Fruit fly (Drosophila melanogaster) whole organism, embryonic: Measurements from ENCODE around the gene CG6659.

Source experiments
- Abd-B ChIP-seq: fragments of 200-800 bp; sonication (Bioruptor generic); optimal IDR thresholded peaks from 2 replicates; lab custom pipeline; 2018; ENCODE audit warnings: missing biosample characterization, mild to moderate bottlenecking, missing genetic modification characterization, moderate library complexity
- Atf6 ChIP-seq: fragments of 200-800 bp; sonication (Bioruptor generic); IDR thresholded peaks from 2 replicates; pipeline ENCODE4 v1.3.6; 2022; ENCODE audit warnings: missing biosample characterization, missing genetic modification characterization
- CG10321 ChIP-seq: fragments of 200-800 bp; sonication (Bioruptor generic); IDR thresholded peaks from 2 replicates; pipeline ENCODE4 v1.3.6; 2022; ENCODE audit warnings: missing biosample characterization, missing genetic modification characterization
- CG10565 ChIP-seq: fragments of 200-800 bp; sonication (Bioruptor generic); optimal IDR thresholded peaks from 3 replicates; lab custom pipeline; 2016; ENCODE audit warnings: missing biosample characterization, mild to moderate bottlenecking, missing genetic modification characterization
- CG11696 ChIP-seq: fragments of 200-800 bp; sonication (Bioruptor generic); IDR thresholded peaks from 2 replicates; pipeline ENCODE4 v1.3.6; 2022; ENCODE audit warnings: missing biosample characterization, missing genetic modification characterization
- CG12299 ChIP-seq: fragments of 200-800 bp; sonication (Bioruptor generic); optimal IDR thresholded peaks from 2 replicates; lab custom pipeline; 2018; ENCODE audit warnings: missing biosample characterization, mild to moderate bottlenecking, missing genetic modification characterization
- CG15011 ChIP-seq: fragments of 200-800 bp; sonication (Bioruptor generic); optimal IDR thresholded peaks from 3 replicates; lab custom pipeline; 2018; ENCODE audit warnings: missing biosample characterization, mild to moderate bottlenecking, missing genetic modification characterization
- CG1529 ChIP-seq: fragments of 200-800 bp; sonication (Bioruptor generic); optimal IDR thresholded peaks from 3 replicates; lab custom pipeline; 2018; ENCODE audit warnings: missing biosample characterization, missing genetic modification characterization
- CG17328 ChIP-seq: fragments of 200-800 bp; sonication (Bioruptor generic); IDR thresholded peaks from 2 replicates; pipeline ENCODE4 v1.3.6; 2022; ENCODE audit warnings: missing biosample characterization, missing genetic modification characterization
- CG18011 ChIP-seq: fragments of 200-800 bp; sonication (Bioruptor generic); optimal IDR thresholded peaks from 2 replicates; lab custom pipeline; 2017; ENCODE audit warnings: missing biosample characterization, missing genetic modification characterization, mild to moderate bottlenecking, moderate library complexity, missing genotype
- CG2199 ChIP-seq: fragments of 200-800 bp; sonication (Bioruptor generic); IDR thresholded peaks from 3 replicates; pipeline ENCODE4 v1.3.6; 2022; ENCODE audit warnings: missing biosample characterization, missing genetic modification characterization
- CG31365 ChIP-seq: fragments of 200-800 bp; sonication (Bioruptor generic); optimal IDR thresholded peaks from 2 replicates; lab custom pipeline; 2018; ENCODE audit warnings: missing biosample characterization, mild to moderate bottlenecking, missing genetic modification characterization
- CG34376 ChIP-seq: fragments of 200-800 bp; sonication (Bioruptor generic); optimal IDR thresholded peaks from 2 replicates; lab custom pipeline; 2018; ENCODE audit warnings: missing biosample characterization, mild to moderate bottlenecking, missing genetic modification characterization
- CG4730 ChIP-seq: fragments of 200-800 bp; sonication (Bioruptor generic); IDR thresholded peaks from 2 replicates; pipeline ENCODE4 v1.3.6; 2022; ENCODE audit warnings: missing biosample characterization, missing genetic modification characterization
- CG7556 ChIP-seq: fragments of 200-800 bp; sonication (Bioruptor generic); optimal IDR thresholded peaks from 2 replicates; lab custom pipeline; 2017; ENCODE audit warnings: missing biosample characterization, mild to moderate bottlenecking, missing genetic modification characterization
- CG7745 ChIP-seq: fragments of 200-800 bp; sonication (Bioruptor generic); optimal IDR thresholded peaks from 2 replicates; lab custom pipeline; 2018; ENCODE audit warnings: missing biosample characterization, mild to moderate bottlenecking, missing genetic modification characterization, moderate library complexity
- CG7786 ChIP-seq: fragments of 200-800 bp; sonication (Bioruptor generic); optimal IDR thresholded peaks from 2 replicates; lab custom pipeline; 2016; ENCODE audit warnings: missing biosample characterization, missing genetic modification characterization
- CG7928 ChIP-seq: fragments of 200-800 bp; sonication (Bioruptor generic); optimal IDR thresholded peaks from 2 replicates; lab custom pipeline; 2017; ENCODE audit warnings: missing biosample characterization, mild to moderate bottlenecking, missing genetic modification characterization
- CG8388 ChIP-seq: fragments of 200-800 bp; sonication (Bioruptor generic); optimal IDR thresholded peaks from 2 replicates; lab custom pipeline; 2019; ENCODE audit warnings: missing biosample characterization, mild to moderate bottlenecking, missing genetic modification characterization, moderate library complexity
- CG9727 ChIP-seq: fragments of 200-800 bp; sonication (Bioruptor generic); optimal IDR thresholded peaks from 3 replicates; lab custom pipeline; 2017; ENCODE audit warnings: missing biosample characterization, mild to moderate bottlenecking, missing genetic modification characterization
- Dad ChIP-seq: fragments of 200-800 bp; sonication (Bioruptor generic); optimal IDR thresholded peaks from 3 replicates; lab custom pipeline; 2016; ENCODE audit warnings: missing biosample characterization, missing genetic modification characterization
- Dip2 ChIP-seq: fragments of 200-800 bp; sonication (Bioruptor generic); IDR thresholded peaks from 2 replicates; pipeline ENCODE4 v1.3.6; 2022; ENCODE audit warnings: missing biosample characterization, missing genetic modification characterization
- Dll ChIP-seq: fragments of 200-800 bp; sonication (Bioruptor generic); IDR thresholded peaks from 4 replicates; pipeline ENCODE4 v1.3.6; 2022; ENCODE audit warnings: missing biosample characterization, missing genetic modification characterization; ENCODE audit not compliant: partially characterized antibody
- Drgx ChIP-seq: fragments of 200-800 bp; sonication (Bioruptor generic); IDR thresholded peaks from 2 replicates; pipeline ENCODE4 v1.3.6; 2022; ENCODE audit warnings: missing biosample characterization, missing genetic modification characterization
- HHEX ChIP-seq: fragments of 200-800 bp; sonication (Bioruptor generic); optimal IDR thresholded peaks from 3 replicates; lab custom pipeline; 2017; ENCODE audit warnings: missing biosample characterization, mild to moderate bottlenecking, missing genetic modification characterization, missing genetic modification reagents
- Lhr ChIP-seq: fragments of 200-800 bp; sonication (Bioruptor generic); optimal IDR thresholded peaks from 3 replicates; lab custom pipeline; 2017; ENCODE audit warnings: mild to moderate bottlenecking, missing biosample characterization, missing genetic modification reagents, missing genetic modification characterization
- NFAT ChIP-seq: fragments of 200-800 bp; sonication (Bioruptor generic); IDR thresholded peaks from 2 replicates; pipeline ENCODE4 v1.3.6; 2022; ENCODE audit warnings: missing biosample characterization, missing genetic modification characterization
- Side ChIP-seq: fragments of 200-800 bp; sonication (Bioruptor generic); optimal IDR thresholded peaks from 2 replicates; lab custom pipeline; 2016; ENCODE audit warnings: missing biosample characterization, missing genetic modification characterization
- Sox102F ChIP-seq: fragments of 200-800 bp; sonication (Bioruptor generic); optimal IDR thresholded peaks from 2 replicates; lab custom pipeline; 2018; ENCODE audit warnings: missing biosample characterization, mild to moderate bottlenecking, missing genetic modification characterization, moderate library complexity
- Sry-δ ChIP-seq: fragments of 200-800 bp; sonication (Bioruptor generic); optimal IDR thresholded peaks from 2 replicates; lab custom pipeline; 2016; ENCODE audit warnings: missing biosample characterization, missing genetic modification characterization
- ac ChIP-seq: fragments of 200-800 bp; sonication (Bioruptor generic); optimal IDR thresholded peaks from 3 replicates; lab custom pipeline; 2017; ENCODE audit warnings: missing biosample characterization, mild to moderate bottlenecking, missing genetic modification characterization
- bsh ChIP-seq, 2 experiments: fragments of 200-800 bp; sonication (Bioruptor generic); optimal IDR thresholded peaks; 2 replicates each; lab custom pipeline; 2017 to 2018; ENCODE audit warnings: mild to moderate bottlenecking in 2 of 2, missing biosample characterization in 2 of 2, missing genetic modification characterization in 2 of 2, moderate library complexity in 1 of 2
- cad ChIP-seq: fragments of >200 bp; optimal IDR thresholded peaks from 2 replicates; lab custom pipeline; 2017; ENCODE audit warnings: missing biosample characterization, missing genetic modification characterization
- chinmo ChIP-seq: fragments of 200-800 bp; sonication (Bioruptor generic); IDR thresholded peaks from 4 replicates; pipeline ENCODE4 v1.3.6; 2022; ENCODE audit warnings: missing biosample characterization, missing genetic modification characterization; ENCODE audit not compliant: partially characterized antibody
- gce ChIP-seq: fragments of 200-800 bp; sonication (Bioruptor generic); IDR thresholded peaks from 3 replicates; pipeline ENCODE4 v1.3.6; 2022; ENCODE audit warnings: missing biosample characterization, missing genetic modification characterization
- gem ChIP-seq: fragments of 200-800 bp; sonication (Bioruptor generic); optimal IDR thresholded peaks from 2 replicates; lab custom pipeline; 2019; ENCODE audit warnings: missing biosample characterization, mild to moderate bottlenecking, missing genetic modification characterization, moderate library complexity
- gsb-n ChIP-seq: fragments of 200-800 bp; sonication (Bioruptor generic); optimal IDR thresholded peaks from 3 replicates; lab custom pipeline; 2018; ENCODE audit warnings: missing biosample characterization, mild to moderate bottlenecking, missing genetic modification characterization
- gt ChIP-seq: fragments of 200-800 bp; sonication (Bioruptor generic); IDR thresholded peaks from 2 replicates; pipeline ENCODE4 v1.3.6; 2022; ENCODE audit warnings: missing biosample characterization, missing genetic modification characterization
- jigr1 ChIP-seq: fragments of 200-800 bp; sonication (Bioruptor generic); IDR thresholded peaks from 3 replicates; pipeline ENCODE4 v1.3.6; 2022; ENCODE audit warnings: missing biosample characterization, missing genetic modification characterization
- klu ChIP-seq: fragments of 200-800 bp; sonication (Bioruptor generic); IDR thresholded peaks from 2 replicates; pipeline ENCODE4 v1.3.6; 2022; ENCODE audit warnings: missing biosample characterization, missing genetic modification characterization
- kni ChIP-seq: fragments of 200-800 bp; sonication (Bioruptor generic); optimal IDR thresholded peaks from 3 replicates; lab custom pipeline; 2017; ENCODE audit warnings: mild to moderate bottlenecking, missing biosample characterization, missing genetic modification reagents, missing genetic modification characterization
- pho ChIP-seq: fragments of 200-800 bp; sonication (Bioruptor generic); optimal IDR thresholded peaks from 2 replicates; lab custom pipeline; 2016; ENCODE audit warnings: missing biosample characterization, missing genetic modification characterization
- psq ChIP-seq: fragments of 200-800 bp; sonication (Bioruptor generic); optimal IDR thresholded peaks from 2 replicates; lab custom pipeline; 2017; ENCODE audit warnings: missing biosample characterization, missing genetic modification characterization
- sisA ChIP-seq: fragments of 200-800 bp; sonication (Bioruptor generic); IDR thresholded peaks from 2 replicates; pipeline ENCODE4 v1.3.6; 2022; ENCODE audit warnings: missing biosample characterization, missing genetic modification characterization
- slbo ChIP-seq: fragments of 200-800 bp; sonication (Bioruptor generic); IDR thresholded peaks from 2 replicates; pipeline ENCODE4 v1.3.6; 2022; ENCODE audit warnings: missing biosample characterization, missing genetic modification characterization
- sr ChIP-seq: fragments of 200-800 bp; sonication (Bioruptor generic); IDR thresholded peaks from 3 replicates; pipeline ENCODE4 v1.3.6; 2022; ENCODE audit warnings: missing biosample characterization, missing genetic modification characterization
- tna ChIP-seq: fragments of 200-800 bp; sonication (Bioruptor generic); IDR thresholded peaks from 2 replicates; pipeline ENCODE4 v1.3.6; 2022; ENCODE audit warnings: missing biosample characterization, missing genetic modification characterization; ENCODE audit not compliant: partially characterized antibody
- wor ChIP-seq: fragments of 200-800 bp; sonication (Bioruptor generic); IDR thresholded peaks from 2 replicates; pipeline ENCODE4 v1.3.6; 2022; ENCODE audit warnings: missing biosample characterization, missing genetic modification characterization
- zen2 ChIP-seq: fragments of 200-800 bp; sonication (Bioruptor generic); IDR thresholded peaks from 3 replicates; pipeline ENCODE4 v1.3.6; 2022; ENCODE audit warnings: missing biosample characterization, missing genetic modification characterization; ENCODE audit not compliant: partially characterized antibody

The CG6659 gene

DNA sequence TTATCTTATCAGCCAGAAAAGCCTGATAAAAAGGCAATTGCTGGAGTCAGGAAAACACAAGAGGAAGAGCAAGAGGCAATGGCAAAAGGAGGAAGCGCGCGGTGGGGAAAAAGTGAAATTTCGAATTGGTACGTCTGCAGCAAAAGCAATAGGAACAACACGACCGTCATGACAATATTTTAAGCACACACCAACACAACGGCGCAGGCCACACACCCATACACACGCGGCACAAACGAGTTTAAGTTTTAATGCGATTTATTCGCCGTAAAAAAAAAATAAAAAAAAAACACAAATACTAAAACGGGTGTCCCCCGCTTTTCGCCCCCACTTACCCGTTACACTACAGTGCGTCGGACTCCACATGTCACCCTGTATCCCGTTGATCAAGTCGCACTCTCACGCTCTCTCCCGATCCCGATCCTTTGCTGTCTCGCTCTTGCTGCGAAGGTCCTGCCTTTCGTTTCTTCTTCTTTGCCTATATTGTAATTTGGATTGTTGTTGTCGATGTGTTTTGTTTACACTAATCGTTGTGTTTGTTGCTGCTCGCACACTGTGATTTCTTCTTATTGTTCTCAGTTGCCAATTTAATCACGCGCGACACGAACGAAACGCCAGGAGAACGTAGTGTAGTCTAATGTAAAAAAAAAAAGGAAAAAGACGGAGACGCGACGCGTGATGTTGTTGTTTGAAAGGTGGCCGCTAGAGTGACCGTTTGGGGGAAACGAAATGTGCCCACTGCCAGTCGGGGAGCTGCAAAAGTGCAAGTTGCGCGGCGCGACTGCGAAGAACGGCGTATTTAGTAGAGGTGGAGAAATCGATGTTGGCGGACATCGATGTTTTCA is 10.0 kb downstream of the CG6659 start, which contains the start of gene Rip11 (continued):
- TF ChIP-seq ac (GFP tag; lab: Kevin White, UChicago) (no peak), CG18011 (GFP tag; lab: Kevin White, UChicago) (no peak), CG7556 (GFP tag; lab: Kevin White, UChicago) (no peak), Lhr (GFP tag; lab: Kevin White, UChicago) (no peak), Dad (peak; percentile 4), HHEX (GFP tag; lab: Kevin White, UChicago) (no peak), kni (GFP tag; lab: Kevin White, UChicago) (peak; percentile 48), Drgx (peak; percentile 78), CG17328 (GFP tag; lab: Robert Waterston, UW) (no peak), zen2 (GFP tag; lab: Robert Waterston, UW) (no peak), Dll (GFP tag; lab: Robert Waterston, UW) (no peak), pho (GFP tag; lab: Kevin White, UChicago) (peak; percentile 0), CG8388 (GFP tag; lab: Kevin White, UChicago) (peak; percentile 18), Sox102F (GFP tag; lab: Kevin White, UChicago) (no peak), gt (GFP tag; lab: Robert Waterston, UW) (no peak), gsb-n (no peak), NFAT (GFP tag; lab: Robert Waterston, UW) (peak; percentile 65), Sry-δ (no peak), CG10321 (no peak), Side (GFP tag; lab: Kevin White, UChicago) (peak; percentile 28), CG9727 (GFP tag; lab: Kevin White, UChicago) (no peak), chinmo (no peak), bsh (GFP tag; optimal IDR thresholded peaks at IDR 0.05; lab: Kevin White, UChicago) (peak in 1 of 2 experiments; percentile 64), CG7745 (no peak), CG7928 (GFP tag; lab: Kevin White, UChicago) (no peak), CG15011 (no peak), jigr1 (GFP tag; lab: Robert Waterston, UW) (no peak), CG34376 (peak; percentile 16), sr (GFP tag; lab: Robert Waterston, UW) (0 out of 3 replicates have a peak, but pooled peaks have one; percentile 43), CG31365 (tag; lab: Kevin White, UChicago) (no peak), CG12299 (no peak), tna (no peak), CG11696 (GFP tag; lab: Robert Waterston, UW) (no peak), CG1529 (no peak), CG10565 (no peak), sisA (GFP tag; lab: Robert Waterston, UW) (no peak; the same call in 1 of the 2 replicates), CG4730 (GFP tag; lab: Robert Waterston, UW) (no peak), klu (GFP tag; lab: Robert Waterston, UW) (no peak), gce (GFP tag; lab: Robert Waterston, UW) (no peak; the same call in 2 of the 3 replicates), CG2199 (GFP tag; lab: Robert Waterston, UW) (no peak), wor (GFP tag; lab: Robert Waterston, UW) (no peak), psq (GFP tag; lab: Kevin White, UChicago) (no peak), CG7786 (GFP tag; lab: Kevin White, UChicago) (peak; percentile 27), Dip2 (no peak), Abd-B (GFP tag; lab: Kevin White, UChicago) (no peak), gem (no peak), slbo (GFP tag; lab: Robert Waterston, UW) (peak; percentile 68), Atf6 (no peak; the same call in 1 of the 2 replicates), cad (no peak)
